Worm (Caenorhabditis elegans) whole organism, young adult: Measurements from ENCODE around the gene C55B6.4.

Experiments used
- B0019.2 ChIP-seq: fragments of 200-800 bp; sonication (Bioruptor generic); conservative IDR thresholded peaks from 2 replicates; pipeline ENCODE4 v1.3.6; 2022; ENCODE audit warnings: missing genetic modification reagents, missing genetic modification characterization, missing compliant biosample characterization
- C06A6.2 ChIP-seq: fragments of 200-800 bp; sonication (Bioruptor generic); conservative IDR thresholded peaks from 2 replicates; pipeline ENCODE4 v1.3.6; 2022; ENCODE audit warnings: missing genetic modification characterization, missing compliant biosample characterization
- F33H1.4 ChIP-seq: fragments of 200-800 bp; sonication (Bioruptor generic); IDR thresholded peaks from 2 replicates; pipeline ENCODE4 v1.3.6; 2022; ENCODE audit warnings: missing genetic modification reagents, missing genetic modification characterization, missing compliant biosample characterization
- F39B2.1 ChIP-seq: fragments of 200-800 bp; sonication (Bioruptor generic); IDR thresholded peaks from 2 replicates; pipeline ENCODE4 v1.3.6; 2022; ENCODE audit warnings: missing genetic modification reagents, missing genetic modification characterization, missing compliant biosample characterization
- F49E8.2 ChIP-seq: sonication (generic microtip); optimal IDR thresholded peaks from 3 replicates; lab custom pipeline; 2017; ENCODE audit warnings: missing genetic modification characterization, mild to moderate bottlenecking, missing compliant biosample characterization, antibody characterized with exemption, moderate library complexity; ENCODE audit not compliant: insufficient read depth
- F52B5.7 ChIP-seq: sonication (generic microtip); optimal IDR thresholded peaks from 2 replicates; lab custom pipeline; 2016; ENCODE audit warnings: mild to moderate bottlenecking, missing genetic modification characterization, missing compliant biosample characterization
- F57A8.1 ChIP-seq: fragments of 200-800 bp; sonication (Bioruptor generic); optimal IDR thresholded peaks from 2 replicates; lab custom pipeline; 2018; ENCODE audit warnings: mild to moderate bottlenecking, missing genetic modification characterization, moderate library complexity, missing compliant biosample characterization
- F57C9.4 ChIP-seq: sonication (generic microtip); optimal IDR thresholded peaks from 2 replicates; lab custom pipeline; 2017; ENCODE audit warnings: mild to moderate bottlenecking, missing genetic modification characterization, missing compliant biosample characterization
- K12H6.12 ChIP-seq: fragments of 200-800 bp; sonication (Bioruptor generic); optimal IDR thresholded peaks from 2 replicates; lab custom pipeline; 2018; ENCODE audit warnings: mild to moderate bottlenecking, missing genetic modification characterization, missing compliant biosample characterization
- T26A5.8 ChIP-seq: sonication (generic microtip); optimal IDR thresholded peaks from 2 replicates; lab custom pipeline; 2016; ENCODE audit warnings: missing genetic modification characterization, missing compliant biosample characterization
- Y56A3A.18 ChIP-seq: fragments of 200-800 bp; sonication (Bioruptor generic); IDR thresholded peaks from 2 replicates; pipeline ENCODE4 v1.3.6; 2022; ENCODE audit warnings: missing genetic modification reagents, missing genetic modification characterization, missing compliant biosample characterization
- Y79H2A.3 ChIP-seq: fragments of 200-800 bp; sonication (Bioruptor generic); conservative IDR thresholded peaks from 2 replicates; pipeline ENCODE4 v1.3.6; 2022; ENCODE audit warnings: missing genetic modification reagents, missing genetic modification characterization, missing compliant biosample characterization
- ZK185.1 ChIP-seq: sonication (generic microtip); optimal IDR thresholded peaks from 2 replicates; lab custom pipeline; 2016; ENCODE audit warnings: mild to moderate bottlenecking, missing genetic modification characterization, missing compliant biosample characterization; ENCODE audit not compliant: poor library complexity, severe bottlenecking
- ama-1 ChIP-seq, 3 experiments: fragments of 150-350 bp in 1 of 3; sonication (generic microtip) in 2 of 3; optimal IDR thresholded peaks; 2 replicates each; lab custom pipeline; 2014 to 2018; ENCODE audit warnings: missing biosample characterization in 2 of 3, missing genetic modification characterization in 2 of 3, missing genetic modification reagents in 2 of 3
- aptf-2 ChIP-seq: fragments of 200-800 bp; sonication (Bioruptor generic); conservative IDR thresholded peaks from 2 replicates; pipeline ENCODE4 v1.3.6; 2022; ENCODE audit warnings: missing genetic modification reagents, missing genetic modification characterization, missing compliant biosample characterization
- aptf-3 ChIP-seq: fragments of 200-800 bp; sonication (Bioruptor generic); IDR thresholded peaks from 2 replicates; pipeline ENCODE4 v1.3.6; 2022; ENCODE audit warnings: missing genetic modification characterization, missing compliant biosample characterization
- attf-3 ChIP-seq: fragments of 200-800 bp; sonication (Bioruptor generic); conservative IDR thresholded peaks from 2 replicates; pipeline ENCODE4 v1.3.6; 2022; ENCODE audit warnings: missing genetic modification reagents, missing genetic modification characterization, missing compliant biosample characterization
- attf-5 ChIP-seq: fragments of 200-800 bp; sonication (Bioruptor generic); optimal IDR thresholded peaks from 2 replicates; lab custom pipeline; 2018; ENCODE audit warnings: mild to moderate bottlenecking, missing genetic modification characterization, missing compliant biosample characterization
- attf-6 ChIP-seq: fragments of 200-800 bp; sonication (Bioruptor generic); IDR thresholded peaks from 2 replicates; pipeline ENCODE4 v1.3.6; 2022; ENCODE audit warnings: missing genetic modification reagents, missing genetic modification characterization, missing compliant biosample characterization
- ceh-27 ChIP-seq: fragments of 200-800 bp; sonication (Bioruptor generic); optimal IDR thresholded peaks from 2 replicates; lab custom pipeline; 2018; ENCODE audit warnings: mild to moderate bottlenecking, missing genetic modification characterization, moderate library complexity, missing compliant biosample characterization
- chd-7 ChIP-seq: sonication (generic microtip); optimal IDR thresholded peaks from 2 replicates; lab custom pipeline; 2016; ENCODE audit warnings: mild to moderate bottlenecking, missing genetic modification characterization, moderate library complexity, missing compliant biosample characterization
- die-1 ChIP-seq: sonication (generic microtip); optimal IDR thresholded peaks from 2 replicates; lab custom pipeline; 2016; ENCODE audit warnings: missing genotype, mild to moderate bottlenecking, missing genetic modification characterization, missing compliant biosample characterization
- dox-1 ChIP-seq: fragments of 200-800 bp; sonication (Bioruptor generic); IDR thresholded peaks from 2 replicates; pipeline ENCODE4 v1.3.6; 2022; ENCODE audit warnings: missing genetic modification reagents, missing genetic modification characterization, missing compliant biosample characterization
- dpl-1 ChIP-seq: fragments of 150-350 bp; optimal IDR thresholded peaks from 2 replicates; lab custom pipeline; 2014; ENCODE audit warnings: missing biosample characterization, missing genetic modification reagents, missing genetic modification characterization
- efl-1 ChIP-seq: fragments of 150-350 bp; optimal IDR thresholded peaks from 2 replicates; lab custom pipeline; 2014; ENCODE audit warnings: missing biosample characterization, missing genetic modification reagents, missing genetic modification characterization
- egrh-3 ChIP-seq: fragments of 200-800 bp; sonication (Bioruptor generic); IDR thresholded peaks from 2 replicates; pipeline ENCODE4 v1.3.6; 2022; ENCODE audit warnings: missing genetic modification reagents, missing genetic modification characterization, missing compliant biosample characterization
- ekl-4 ChIP-seq: fragments of 200-800 bp; sonication (Bioruptor generic); IDR thresholded peaks from 2 replicates; pipeline ENCODE4 v1.3.6; 2022; ENCODE audit warnings: missing genetic modification reagents, missing genetic modification characterization, missing compliant biosample characterization
- ets-4 ChIP-seq: fragments of 200-800 bp; sonication (Bioruptor generic); optimal IDR thresholded peaks from 2 replicates; lab custom pipeline; 2018; ENCODE audit warnings: mild to moderate bottlenecking, missing genetic modification characterization, missing compliant biosample characterization
- him-1 ChIP-seq: sonication (generic microtip); optimal IDR thresholded peaks from 2 replicates; lab custom pipeline; 2016; ENCODE audit warnings: missing genotype, missing genetic modification reagents, missing genetic modification characterization, missing compliant biosample characterization
- hsf-1 ChIP-seq: fragments of 200-800 bp; sonication (Bioruptor generic); IDR thresholded peaks from 2 replicates; pipeline ENCODE4 v1.3.6; 2022; ENCODE audit warnings: missing genetic modification reagents, missing genetic modification characterization, missing compliant biosample characterization
- lin-35 ChIP-seq, 3 experiments: fragments of 150-350 bp in 2 of 3; sonication (generic microtip) in 1 of 3; optimal IDR thresholded peaks; 2 replicates each; lab custom pipeline; 2014 to 2018; ENCODE audit warnings: missing biosample characterization in 3 of 3, missing genetic modification characterization in 3 of 3, missing genetic modification reagents in 3 of 3
- madf-8 ChIP-seq: fragments of 200-800 bp; sonication (Bioruptor generic); conservative IDR thresholded peaks from 2 replicates; pipeline ENCODE4 v1.3.6; 2022; ENCODE audit warnings: missing genetic modification reagents, missing genetic modification characterization, missing compliant biosample characterization
- mel-28 ChIP-seq: sonication (generic microtip); optimal IDR thresholded peaks from 2 replicates; lab custom pipeline; 2016; ENCODE audit warnings: borderline replicate concordance, mild to moderate bottlenecking, missing genetic modification characterization, missing compliant biosample characterization
- mxl-1 ChIP-seq: sonication (generic microtip); optimal IDR thresholded peaks from 2 replicates; lab custom pipeline; 2016; ENCODE audit warnings: missing genetic modification characterization, missing compliant biosample characterization
- nfya-1 ChIP-seq: sonication (generic microtip); optimal IDR thresholded peaks from 2 replicates; lab custom pipeline; 2017; ENCODE audit warnings: antibody characterized with exemption, missing compliant biosample characterization, missing genetic modification characterization, borderline replicate concordance; ENCODE audit not compliant: insufficient read depth
- nfya-2 ChIP-seq: fragments of 200-800 bp; sonication (Bioruptor generic); IDR thresholded peaks from 2 replicates; pipeline ENCODE4 v1.3.6; 2022; ENCODE audit warnings: missing genetic modification reagents, missing genetic modification characterization, missing compliant biosample characterization
- nhr-90 ChIP-seq: sonication (generic microtip); optimal IDR thresholded peaks from 2 replicates; lab custom pipeline; 2016; ENCODE audit warnings: missing genotype, mild to moderate bottlenecking, missing genetic modification characterization, missing compliant biosample characterization
- pbrm-1 ChIP-seq: fragments of 200-800 bp; sonication (Bioruptor generic); IDR thresholded peaks from 2 replicates; pipeline ENCODE4 v1.3.6; 2022; ENCODE audit warnings: missing genetic modification reagents, missing genetic modification characterization, missing compliant biosample characterization
- pha-4 ChIP-seq: fragments of 150-350 bp; sonication (generic microtip); optimal IDR thresholded peaks from 2 replicates; lab custom pipeline; 2014; ENCODE audit warnings: missing biosample characterization, missing genetic modification reagents, missing genetic modification characterization
- rec-8 ChIP-seq, 2 experiments: sonication (generic microtip); optimal IDR thresholded peaks; 2 replicates each; lab custom pipeline; 2016; ENCODE audit warnings: mild to moderate bottlenecking in 2 of 2, missing genetic modification characterization in 2 of 2, missing genetic modification reagents in 2 of 2, missing genotype in 2 of 2, missing biosample characterization in 1 of 2, missing compliant biosample characterization in 1 of 2, moderate library complexity in 1 of 2
- repo-1 ChIP-seq: sonication (generic microtip); optimal IDR thresholded peaks from 2 replicates; lab custom pipeline; 2017; ENCODE audit warnings: mild to moderate bottlenecking, missing genetic modification characterization, missing compliant biosample characterization
- rpc-1 ChIP-seq, 2 experiments: fragments of 150-350 bp in 1 of 2; sonication (generic microtip) in 1 of 2; optimal IDR thresholded peaks; 2 replicates each; lab custom pipeline; 2014 to 2018; ENCODE audit warnings: missing biosample characterization in 1 of 2, missing genetic modification characterization in 1 of 2, missing genetic modification reagents in 1 of 2, missing genotype in 1 of 2
- snpc-4 ChIP-seq, 5 experiments: fragments of 150-350 bp in 1 of 5; sonication (generic microtip) in 4 of 5; optimal IDR thresholded peaks; 2 replicates each; lab custom pipeline; 2014 to 2018; ENCODE audit warnings: missing genetic modification characterization in 5 of 5, missing biosample characterization in 3 of 5, antibody characterized with exemption in 2 of 5, mild to moderate bottlenecking in 2 of 5, missing compliant biosample characterization in 2 of 5, missing genotype in 2 of 5, moderate library complexity in 2 of 5, missing genetic modification reagents in 1 of 5
- tlf-1 ChIP-seq: fragments of 200-800 bp; sonication (Bioruptor generic); optimal IDR thresholded peaks from 2 replicates; lab custom pipeline; 2018; ENCODE audit warnings: mild to moderate bottlenecking, missing genetic modification characterization, missing compliant biosample characterization
- xnd-1 ChIP-seq: sonication (generic microtip); optimal IDR thresholded peaks from 2 replicates; lab custom pipeline; 2016; ENCODE audit warnings: missing genotype, missing genetic modification reagents, missing genetic modification characterization, missing compliant biosample characterization

C55B6.4 gene

DNA sequence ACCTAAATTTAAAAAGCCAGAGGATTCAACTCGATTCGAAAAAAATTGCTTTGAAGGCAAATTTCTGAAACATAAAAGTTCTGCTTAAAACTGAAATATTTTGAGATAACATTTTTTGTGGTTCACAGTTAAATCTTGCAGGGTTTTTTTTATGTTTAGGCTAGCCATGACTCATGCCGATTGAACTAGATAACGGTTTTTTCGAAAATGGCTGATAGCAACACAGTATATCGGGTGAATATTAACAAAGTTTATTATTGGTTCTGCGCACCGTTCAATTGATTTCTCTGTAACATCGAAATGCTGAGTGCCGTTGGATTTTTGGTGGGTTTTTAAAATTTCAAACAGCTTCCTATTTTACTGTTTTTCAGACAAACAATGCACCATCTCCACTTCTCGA, 10.2 kb downstream of the C55B6.4 start, which contains the start of gene F43E12.1:
TSS of gene F43E12.1 (plus strand) at position 301 of the 400 bp plus-strand sequence.
- no peak for TF ChIP-seq ets-4 (GFP tag; lab: Kevin White, UChicago)
- TF ChIP-seq madf-8 = no peak
- no peak for TF ChIP-seq egrh-3 (GFP tag; lab: Robert Waterston, UW)
- TF ChIP-seq T26A5.8 (tag; lab: Kevin White, UChicago) = no peak
- TF ChIP-seq ama-1 (optimal IDR thresholded peaks at IDR 0.05; lab: Kevin White, UChicago) = no peak
- TF ChIP-seq ama-1 (GFP tag; optimal IDR thresholded peaks at IDR 0.05; lab: Kevin White, UChicago) = no peak
- no peak for TF ChIP-seq nfya-2
- no peak for TF ChIP-seq hsf-1 (GFP tag; lab: Robert Waterston, UW)
- no peak for TF ChIP-seq chd-7 (tag; lab: Kevin White, UChicago)
- TF ChIP-seq F57C9.4 (tag; lab: Kevin White, UChicago) = no peak
- TF ChIP-seq attf-3 (GFP tag; lab: Robert Waterston, UW) = no peak
- TF ChIP-seq repo-1 (tag; lab: Kevin White, UChicago) = no peak
- TF ChIP-seq him-1 (tag; lab: Kevin White, UChicago) = no peak
- TF ChIP-seq F57A8.1 (GFP tag; lab: Kevin White, UChicago) = no peak
- TF ChIP-seq attf-5 (GFP tag; lab: Kevin White, UChicago) = no peak
- no peak for TF ChIP-seq ZK185.1 (tag; lab: Kevin White, UChicago)
- no peak for TF ChIP-seq nhr-90 (tag; lab: Kevin White, UChicago)
- TF ChIP-seq, all 124 proteins: peak for 0

DNA sequence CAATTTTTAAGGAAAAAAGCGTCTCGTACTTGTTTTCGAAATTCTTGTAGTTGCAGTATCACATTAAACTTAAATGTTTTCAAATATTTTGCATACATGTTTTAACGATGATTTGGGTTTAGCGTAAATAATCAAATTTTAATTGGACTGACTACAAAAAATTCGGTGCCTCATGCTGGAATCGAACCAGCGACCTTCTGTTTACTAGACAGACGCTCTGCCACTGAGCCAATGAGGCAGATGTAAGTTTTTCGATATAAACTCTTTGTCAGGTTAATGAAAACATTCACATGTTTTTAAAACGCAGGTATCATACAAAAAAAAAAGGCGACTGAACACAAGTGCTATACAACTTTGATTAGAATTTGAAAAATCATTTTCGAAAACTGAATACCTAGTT, 10.7 kb downstream of the C55B6.4 start:
- TF ChIP-seq K12H6.12 (tag; lab: Kevin White, UChicago) (no peak), nhr-90 (tag; lab: Kevin White, UChicago) (peak; percentile 55), ceh-27 (GFP tag; lab: Kevin White, UChicago) (no peak), xnd-1 (tag; lab: Kevin White, UChicago) (no peak), F52B5.7 (tag; lab: Kevin White, UChicago) (no peak), attf-6 (0 out of 2 replicates have a peak, but pooled peaks have one; percentile 10), ZK185.1 (tag; lab: Kevin White, UChicago) (peak; percentile 70), hsf-1 (GFP tag; lab: Robert Waterston, UW) (no peak), pbrm-1 (GFP tag; lab: Robert Waterston, UW) (no peak), mxl-1 (tag; lab: Kevin White, UChicago) (peak; percentile 2), nfya-1 (no peak), dox-1 (GFP tag; lab: Robert Waterston, UW) (no peak), F33H1.4 (GFP tag; lab: Robert Waterston, UW) (no peak), snpc-4 (GFP tag; optimal IDR thresholded peaks at IDR 0.05; lab: Kevin White, UChicago) (peak; percentile 32), snpc-4 (tag; optimal IDR thresholded peaks at IDR 0.05; lab: Kevin White, UChicago) (peak in 1 of 4 experiments; percentile 68), madf-8 (no peak), die-1 (tag; lab: Kevin White, UChicago) (peak; percentile 57), mel-28 (tag; lab: Kevin White, UChicago) (no peak), tlf-1 (GFP tag; lab: Kevin White, UChicago) (no peak), C06A6.2 (GFP tag; lab: Robert Waterston, UW) (no peak), lin-35 (GFP tag; optimal IDR thresholded peaks at IDR 0.05; lab: Kevin White, UChicago) (peak in 1 of 3 experiments; percentile 3), F39B2.1 (GFP tag; lab: Robert Waterston, UW) (no peak), pha-4 (no peak), aptf-3 (GFP tag; lab: Robert Waterston, UW) (no peak), ekl-4 (GFP tag; lab: Robert Waterston, UW) (no peak), B0019.2 (GFP tag; lab: Robert Waterston, UW) (no peak), aptf-2 (GFP tag; lab: Robert Waterston, UW) (no peak), rec-8 (tag; optimal IDR thresholded peaks at IDR 0.05; lab: Kevin White, UChicago) (peak in 1 of 2 experiments; percentile 20), Y56A3A.18 (GFP tag; lab: Robert Waterston, UW) (0 out of 2 replicates have a peak, but pooled peaks have one; percentile 48), rpc-1 (optimal IDR thresholded peaks at IDR 0.05; lab: Kevin White, UChicago) (peak; percentile 83), rpc-1 (tag; optimal IDR thresholded peaks at IDR 0.05; lab: Kevin White, UChicago) (peak; percentile 95), Y79H2A.3 (GFP tag; lab: Robert Waterston, UW) (no peak), dpl-1 (GFP tag; lab: Kevin White, UChicago) (no peak), F49E8.2 (tag; lab: Kevin White, UChicago) (peak; percentile 35), efl-1 (GFP tag; lab: Kevin White, UChicago) (no peak)
